Worm (Caenorhabditis elegans) whole organism, early embryonic: ENCODE results near the gene clc-4.

Source experiments
- B0310.2 ChIP-seq: sonication (generic microtip); optimal IDR thresholded peaks from 2 replicates; lab custom pipeline; 2016; ENCODE audit warnings: mild to moderate bottlenecking, missing genetic modification characterization, missing compliant biosample characterization
- ama-1 ChIP-seq: fragments of 150-350 bp; optimal IDR thresholded peaks from 2 replicates; lab custom pipeline; 2014
- ceh-13 ChIP-seq: fragments of 200-800 bp; sonication (Bioruptor generic); optimal IDR thresholded peaks from 2 replicates; lab custom pipeline; 2018; ENCODE audit warnings: mild to moderate bottlenecking, missing genetic modification characterization, missing compliant biosample characterization
- ceh-36 ChIP-seq: sonication (generic microtip); optimal IDR thresholded peaks from 2 replicates; lab custom pipeline; 2016; ENCODE audit warnings: missing genetic modification characterization, inconsistent platforms, missing compliant biosample characterization
- ets-7 ChIP-seq: sonication (generic microtip); optimal IDR thresholded peaks from 2 replicates; lab custom pipeline; 2016; ENCODE audit warnings: missing genotype, missing genetic modification characterization, missing compliant biosample characterization
- hmbx-1 ChIP-seq: sonication (generic microtip); optimal IDR thresholded peaks from 2 replicates; lab custom pipeline; 2016; ENCODE audit warnings: mild to moderate bottlenecking, missing genetic modification characterization, missing compliant biosample characterization
- hmg-4 ChIP-seq: fragments of 200-800 bp; sonication (Bioruptor generic); optimal IDR thresholded peaks from 2 replicates; lab custom pipeline; 2018; ENCODE audit warnings: mild to moderate bottlenecking, missing genetic modification characterization, missing compliant biosample characterization
- hnd-1 ChIP-seq: sonication (generic microtip); optimal IDR thresholded peaks from 2 replicates; lab custom pipeline; 2016; ENCODE audit warnings: missing genetic modification characterization, missing compliant biosample characterization
- sea-1 ChIP-seq: fragments of 200-800 bp; sonication (Bioruptor generic); conservative IDR thresholded peaks from 2 replicates; pipeline ENCODE4 v1.3.6; 2022; ENCODE audit warnings: missing genetic modification characterization, missing compliant biosample characterization
- tbx-11 ChIP-seq: fragments of 200-800 bp; sonication (Bioruptor generic); IDR thresholded peaks from 2 replicates; pipeline ENCODE4 v1.3.6; 2022; ENCODE audit warnings: missing genetic modification characterization, missing compliant biosample characterization

- TF ChIP-seq hmg-4: no peak
- no peak for TF ChIP-seq ets-7 (tag; lab: Kevin White, UChicago)
- no peak for TF ChIP-seq hnd-1 (tag; lab: Kevin White, UChicago)
- TF ChIP-seq ceh-13 (GFP tag; lab: Kevin White, UChicago): no peak
- TF ChIP-seq tbx-11 (GFP tag; lab: Robert Waterston, UW): no peak
- no peak for TF ChIP-seq ceh-36 (tag; lab: Kevin White, UChicago)
- no peak for TF ChIP-seq hmbx-1 (tag; lab: Kevin White, UChicago)
- TF ChIP-seq ama-1: no peak
- no peak for TF ChIP-seq B0310.2 (tag; lab: Kevin White, UChicago)
- no peak for TF ChIP-seq sea-1 (GFP tag; lab: Robert Waterston, UW)
Measured at ce11 chrX:10766966-10767644, 16.6 kb downstream of the clc-4 start.
